Fruit fly (Drosophila melanogaster) Kc167 (cell line): ENCODE data around the gene z.

Experiments
- Myc ChIP-seq: fragments of >200 bp; optimal IDR thresholded peaks from 2 replicates; lab custom pipeline; 2017; ENCODE audit warnings: missing external identifiers
- h ChIP-seq: fragments of >200 bp; optimal IDR thresholded peaks from 3 replicates; lab custom pipeline; 2018; ENCODE audit warnings: missing external identifiers
- psq ChIP-seq: fragments of >200 bp; optimal IDR thresholded peaks from 2 replicates; lab custom pipeline; 2017; ENCODE audit warnings: missing external identifiers
- ttk ChIP-seq: sonication (Bioruptor generic); optimal IDR thresholded peaks from 2 replicates; lab custom pipeline; 2017; ENCODE audit warnings: missing external identifiers

DNA sequence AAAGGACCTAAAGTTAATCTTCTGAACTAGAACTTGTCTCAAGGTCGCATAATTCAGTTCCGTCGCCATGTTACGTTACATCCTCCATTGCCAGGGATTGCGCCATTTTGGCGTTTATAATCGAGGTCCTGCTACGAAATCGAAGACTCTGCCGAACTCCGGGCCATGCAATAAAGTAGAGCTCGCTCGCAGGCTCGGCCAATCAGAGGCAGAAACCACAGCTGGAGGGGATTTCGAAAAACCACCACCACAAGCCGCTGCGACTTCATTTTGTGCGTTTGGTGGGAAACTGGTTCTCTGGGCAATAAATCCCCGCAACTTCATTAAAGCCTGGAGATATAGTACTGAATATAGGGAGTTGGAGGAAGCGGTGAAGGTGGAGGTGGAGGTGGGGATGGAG lies 12.7 kb upstream of the z start:
- TF ChIP-seq h (lab: Kevin White, UChicago), result no peak
- TF ChIP-seq psq (lab: Kevin White, UChicago), result no peak
- TF ChIP-seq Myc (lab: Kevin White, UChicago), result no peak
- TF ChIP-seq ttk, result no peak
